Fruit fly (Drosophila melanogaster) whole organism, embryonic: Measurements from ENCODE around the gene CG7329.

Experiments used
- Atf3 ChIP-seq: fragments of 200-800 bp; sonication (Bioruptor generic); optimal IDR thresholded peaks from 3 replicates; lab custom pipeline; 2016; ENCODE audit warnings: missing biosample characterization, missing genetic modification characterization
- Bgb ChIP-seq: fragments of 200-800 bp; sonication (Bioruptor generic); IDR thresholded peaks from 2 replicates; pipeline ENCODE4 v1.3.6; 2022; ENCODE audit warnings: missing biosample characterization, missing genetic modification characterization; ENCODE audit not compliant: partially characterized antibody
- CG10654 ChIP-seq: fragments of 200-800 bp; sonication (Bioruptor generic); optimal IDR thresholded peaks from 2 replicates; lab custom pipeline; 2016; ENCODE audit warnings: missing biosample characterization, missing genetic modification characterization
- CG1233 ChIP-seq: fragments of 200-800 bp; sonication (Bioruptor generic); optimal IDR thresholded peaks from 4 replicates; lab custom pipeline; 2018; ENCODE audit warnings: missing biosample characterization, mild to moderate bottlenecking, missing genetic modification characterization
- CG13123 ChIP-seq: fragments of 200-800 bp; sonication (Bioruptor generic); optimal IDR thresholded peaks from 2 replicates; lab custom pipeline; 2016; ENCODE audit warnings: missing biosample characterization, missing genetic modification characterization
- CG13287 ChIP-seq: fragments of 200-800 bp; sonication (Bioruptor generic); IDR thresholded peaks from 2 replicates; pipeline ENCODE4 v1.3.6; 2022; ENCODE audit warnings: missing biosample characterization, missing genetic modification characterization; ENCODE audit not compliant: partially characterized antibody
- CG14860 ChIP-seq: fragments of 200-800 bp; sonication (Bioruptor generic); IDR thresholded peaks from 3 replicates; pipeline ENCODE4 v1.3.6; 2022; ENCODE audit warnings: missing biosample characterization, missing genetic modification characterization; ENCODE audit not compliant: partially characterized antibody
- CG15601 ChIP-seq: fragments of 200-800 bp; sonication (Bioruptor generic); optimal IDR thresholded peaks from 3 replicates; lab custom pipeline; 2019; ENCODE audit warnings: missing biosample characterization, mild to moderate bottlenecking, missing genetic modification characterization, moderate library complexity
- CG18619 ChIP-seq: fragments of 200-800 bp; sonication (Bioruptor generic); optimal IDR thresholded peaks from 3 replicates; lab custom pipeline; 2017; ENCODE audit warnings: missing biosample characterization, mild to moderate bottlenecking, missing genetic modification characterization
- CG2875 ChIP-seq: fragments of 200-800 bp; sonication (Bioruptor generic); optimal IDR thresholded peaks from 2 replicates; lab custom pipeline; 2017; ENCODE audit warnings: missing biosample characterization, mild to moderate bottlenecking, missing genetic modification characterization, missing genetic modification reagents
- CG4730 ChIP-seq: fragments of 200-800 bp; sonication (Bioruptor generic); IDR thresholded peaks from 2 replicates; pipeline ENCODE4 v1.3.6; 2022; ENCODE audit warnings: missing biosample characterization, missing genetic modification characterization
- CG6654 ChIP-seq: fragments of 200-800 bp; sonication (Bioruptor generic); optimal IDR thresholded peaks from 2 replicates; lab custom pipeline; 2017; ENCODE audit warnings: missing biosample characterization, mild to moderate bottlenecking, missing genetic modification characterization
- CG6765 ChIP-seq: fragments of 200-800 bp; sonication (Bioruptor generic); optimal IDR thresholded peaks from 3 replicates; lab custom pipeline; 2017; ENCODE audit warnings: missing biosample characterization, mild to moderate bottlenecking, missing genetic modification characterization
- CG7928 ChIP-seq: fragments of 200-800 bp; sonication (Bioruptor generic); optimal IDR thresholded peaks from 2 replicates; lab custom pipeline; 2017; ENCODE audit warnings: missing biosample characterization, mild to moderate bottlenecking, missing genetic modification characterization
- CG8089 ChIP-seq: fragments of 200-800 bp; sonication (Bioruptor generic); optimal IDR thresholded peaks from 3 replicates; lab custom pipeline; 2016; ENCODE audit warnings: missing biosample characterization, missing genetic modification characterization
- CkIIα-i1 ChIP-seq: fragments of 200-800 bp; sonication (Bioruptor generic); IDR thresholded peaks from 2 replicates; pipeline ENCODE4 v1.3.6; 2022; ENCODE audit warnings: missing biosample characterization, missing genetic modification characterization
- H2.0 ChIP-seq: fragments of 200-800 bp; sonication (Bioruptor generic); IDR thresholded peaks from 2 replicates; pipeline ENCODE4 v1.3.6; 2022; ENCODE audit warnings: missing biosample characterization, missing genetic modification characterization
- HLH4C ChIP-seq: fragments of 200-800 bp; sonication (Bioruptor generic); IDR thresholded peaks from 3 replicates; pipeline ENCODE4 v1.3.6; 2022; ENCODE audit warnings: missing biosample characterization, missing genetic modification characterization; ENCODE audit not compliant: partially characterized antibody
- HLHmδ ChIP-seq: fragments of 200-800 bp; sonication (Bioruptor generic); optimal IDR thresholded peaks from 2 replicates; lab custom pipeline; 2018; ENCODE audit warnings: missing biosample characterization, mild to moderate bottlenecking, missing genetic modification characterization, moderate library complexity
- Lhr ChIP-seq: fragments of 200-800 bp; sonication (Bioruptor generic); optimal IDR thresholded peaks from 3 replicates; lab custom pipeline; 2017; ENCODE audit warnings: mild to moderate bottlenecking, missing biosample characterization, missing genetic modification reagents, missing genetic modification characterization
- Lpt ChIP-seq: fragments of >200 bp; optimal IDR thresholded peaks from 2 replicates; lab custom pipeline; 2018; ENCODE audit warnings: missing biosample characterization, missing genetic modification characterization
- MESR4 ChIP-seq: fragments of 200-800 bp; sonication (Bioruptor generic); optimal IDR thresholded peaks from 2 replicates; lab custom pipeline; 2018; ENCODE audit warnings: missing biosample characterization, mild to moderate bottlenecking, missing genetic modification characterization, moderate library complexity
- MTF-1 ChIP-seq: fragments of 200-800 bp; sonication (Bioruptor generic); optimal IDR thresholded peaks from 2 replicates; lab custom pipeline; 2018; ENCODE audit warnings: missing biosample characterization, mild to moderate bottlenecking, missing genetic modification characterization, borderline replicate concordance
- Nf-YB ChIP-seq: fragments of 200-800 bp; sonication (Bioruptor generic); optimal IDR thresholded peaks from 3 replicates; lab custom pipeline; 2019; ENCODE audit warnings: missing biosample characterization, mild to moderate bottlenecking, missing genetic modification characterization, moderate library complexity
- Opbp ChIP-seq: fragments of 200-800 bp; sonication (Bioruptor generic); IDR thresholded peaks from 3 replicates; pipeline ENCODE4 v1.3.6; 2022; ENCODE audit warnings: missing biosample characterization, missing genetic modification characterization; ENCODE audit not compliant: partially characterized antibody
- Optix ChIP-seq: fragments of 200-800 bp; sonication (Bioruptor generic); IDR thresholded peaks from 3 replicates; pipeline ENCODE4 v1.3.6; 2022; ENCODE audit warnings: missing biosample characterization, missing genetic modification characterization
- Rx ChIP-seq: fragments of 200-800 bp; sonication (Bioruptor generic); IDR thresholded peaks from 2 replicates; pipeline ENCODE4 v1.3.6; 2022; ENCODE audit warnings: missing biosample characterization, missing genetic modification characterization
- Scr ChIP-seq: fragments of 200-800 bp; sonication (Bioruptor generic); IDR thresholded peaks from 2 replicates; pipeline ENCODE4 v1.3.6; 2022; ENCODE audit warnings: missing biosample characterization, missing genetic modification characterization; ENCODE audit not compliant: partially characterized antibody
- Six4 ChIP-seq: fragments of 200-800 bp; sonication (Bioruptor generic); optimal IDR thresholded peaks from 2 replicates; lab custom pipeline; 2016; ENCODE audit warnings: missing biosample characterization, missing genetic modification characterization
- bowl ChIP-seq: fragments of 200-800 bp; sonication (Bioruptor generic); IDR thresholded peaks from 2 replicates; pipeline ENCODE4 v1.3.6; 2022; ENCODE audit warnings: missing biosample characterization, missing genetic modification characterization
- cad ChIP-seq: fragments of >200 bp; optimal IDR thresholded peaks from 2 replicates; lab custom pipeline; 2017; ENCODE audit warnings: missing biosample characterization, missing genetic modification characterization
- cato ChIP-seq: fragments of 200-800 bp; sonication (Bioruptor generic); optimal IDR thresholded peaks from 2 replicates; lab custom pipeline; 2016; ENCODE audit warnings: missing biosample characterization, missing genetic modification characterization, borderline replicate concordance
- caup ChIP-seq: fragments of 200-800 bp; sonication (Bioruptor generic); optimal IDR thresholded peaks from 3 replicates; lab custom pipeline; 2017; ENCODE audit warnings: missing biosample characterization, mild to moderate bottlenecking, missing genetic modification characterization, moderate library complexity; ENCODE audit not compliant: severe bottlenecking
- cg ChIP-seq: fragments of 200-800 bp; sonication (Bioruptor generic); optimal IDR thresholded peaks from 3 replicates; lab custom pipeline; 2019; ENCODE audit warnings: missing biosample characterization, mild to moderate bottlenecking, missing genetic modification characterization, moderate library complexity
- chn ChIP-seq: fragments of 200-800 bp; sonication (Bioruptor generic); optimal IDR thresholded peaks from 2 replicates; lab custom pipeline; 2016; ENCODE audit warnings: missing biosample characterization, missing genetic modification characterization
- cwo ChIP-seq: fragments of 200-800 bp; sonication (Bioruptor generic); optimal IDR thresholded peaks from 3 replicates; lab custom pipeline; 2017; ENCODE audit warnings: missing biosample characterization, missing genetic modification characterization, mild to moderate bottlenecking, moderate library complexity, missing genetic modification reagents
- disco-r ChIP-seq: fragments of 200-800 bp; sonication (Bioruptor generic); optimal IDR thresholded peaks from 2 replicates; lab custom pipeline; 2016; ENCODE audit warnings: missing biosample characterization, missing genetic modification characterization
- en ChIP-seq: fragments of 200-800 bp; sonication (Bioruptor generic); optimal IDR thresholded peaks from 2 replicates; lab custom pipeline; 2016; ENCODE audit warnings: missing biosample characterization, missing genetic modification characterization
- gcm2 ChIP-seq: fragments of 200-800 bp; sonication (Bioruptor generic); optimal IDR thresholded peaks from 2 replicates; lab custom pipeline; 2016; ENCODE audit warnings: missing biosample characterization, missing genetic modification characterization
- lola ChIP-seq, 3 experiments: fragments of >200 bp in 2 of 3; fragments of 200-800 bp in 1 of 3; sonication (Bioruptor generic) in 1 of 3; optimal IDR thresholded peaks; 2 replicates each; lab custom pipeline; 2017 to 2019; ENCODE audit warnings: missing biosample characterization in 3 of 3, missing genetic modification characterization in 3 of 3, mild to moderate bottlenecking in 1 of 3, moderate library complexity in 1 of 3
- prd ChIP-seq, 3 experiments: fragments of >200 bp in 2 of 3; fragments of 200-800 bp in 1 of 3; sonication (Bioruptor generic) in 1 of 3; optimal IDR thresholded peaks in 2 of 3; IDR thresholded peaks in 1 of 3; 2 replicates in 2 of 3; 3 replicates in 1 of 3; pipeline versions ENCODE4 v1.3.6 to Lab custom; 2017 to 2022; ENCODE audit warnings: missing biosample characterization in 1 of 3, missing genetic modification characterization in 1 of 3
- row ChIP-seq: fragments of 200-800 bp; sonication (Bioruptor generic); IDR thresholded peaks from 3 replicates; pipeline ENCODE4 v1.3.6; 2022; ENCODE audit warnings: missing biosample characterization, missing genetic modification characterization
- sr ChIP-seq: fragments of 200-800 bp; sonication (Bioruptor generic); IDR thresholded peaks from 3 replicates; pipeline ENCODE4 v1.3.6; 2022; ENCODE audit warnings: missing biosample characterization, missing genetic modification characterization
- sug ChIP-seq: fragments of 200-800 bp; optimal IDR thresholded peaks from 2 replicates; lab custom pipeline; 2019; ENCODE audit warnings: missing biosample characterization, mild to moderate bottlenecking, missing genetic modification characterization, moderate library complexity
- tin ChIP-seq: fragments of 200-800 bp; sonication (Bioruptor generic); optimal IDR thresholded peaks from 3 replicates; lab custom pipeline; 2016; ENCODE audit warnings: missing biosample characterization, missing genetic modification characterization
- tio ChIP-seq: fragments of 200-800 bp; sonication (Bioruptor generic); optimal IDR thresholded peaks from 2 replicates; lab custom pipeline; 2017; ENCODE audit warnings: missing biosample characterization, missing genetic modification characterization, inconsistent platforms
- tna ChIP-seq: fragments of 200-800 bp; sonication (Bioruptor generic); IDR thresholded peaks from 2 replicates; pipeline ENCODE4 v1.3.6; 2022; ENCODE audit warnings: missing biosample characterization, missing genetic modification characterization; ENCODE audit not compliant: partially characterized antibody
- vvl ChIP-seq: fragments of 200-800 bp; sonication (Bioruptor generic); IDR thresholded peaks from 2 replicates; pipeline ENCODE4 v1.3.6; 2022; ENCODE audit warnings: missing biosample characterization, missing genetic modification characterization

CG7329 gene

dm6 chr2L:10676933-10677714, 38.9 kb upstream of the CG7329 start, which contains the start of gene CG17104 (continued):
- TF ChIP-seq CG1233 (no peak), cato (GFP tag; lab: Kevin White, UChicago) (no peak), Optix (no peak), Opbp (no peak), CkIIα-i1 (GFP tag; lab: Robert Waterston, UW) (no peak), tio (GFP tag; lab: Kevin White, UChicago) (no peak), CG15601 (tag; lab: Kevin White, UChicago) (no peak), CG18619 (GFP tag; lab: Kevin White, UChicago) (no peak), CG4730 (GFP tag; lab: Robert Waterston, UW) (no peak), CG13123 (GFP tag; lab: Kevin White, UChicago) (no peak), gcm2 (no peak), bowl (GFP tag; lab: Robert Waterston, UW) (no peak), HLH4C (no peak), vvl (no peak), CG6765 (no peak), CG8089 (GFP tag; lab: Kevin White, UChicago) (no peak), row (peak; percentile 49), CG2875 (GFP tag; lab: Kevin White, UChicago) (no peak), disco-r (GFP tag; lab: Kevin White, UChicago) (no peak), cad (GFP tag; lab: Kevin White, UChicago) (no peak), tna (GFP tag; lab: Robert Waterston, UW) (no peak), caup (no peak), Lhr (no peak), lola (GFP tag; optimal IDR thresholded peaks at IDR 0.05; lab: Kevin White, UChicago) (no peak), cwo (GFP tag; lab: Kevin White, UChicago) (peak; percentile 7), cg (GFP tag; lab: Kevin White, UChicago) (no peak), sug (tag; lab: Kevin White, UChicago) (no peak), tin (no peak), HLHmδ (no peak), Scr (GFP tag; lab: Robert Waterston, UW) (no peak), en (GFP tag; lab: Kevin White, UChicago) (no peak), Atf3 (GFP tag; lab: Kevin White, UChicago) (no peak), CG13287 (no peak), Nf-YB (GFP tag; lab: Kevin White, UChicago) (no peak), H2.0 (GFP tag; lab: Robert Waterston, UW) (0 out of 2 replicates have a peak, but pooled peaks have one; percentile 14), Bgb (no peak), prd (optimal IDR thresholded peaks at IDR 0.05; lab: Kevin White, UChicago) (no peak), prd (GFP tag; IDR thresholded peaks at IDR 0.05; lab: Robert Waterston, UW) (peak; percentile 23; the same call in 1 of the 3 replicates), chn (GFP tag; lab: Kevin White, UChicago) (no peak), CG7928 (GFP tag; lab: Kevin White, UChicago) (no peak), Lpt (GFP tag; lab: Kevin White, UChicago) (no peak), CG6654 (GFP tag; lab: Kevin White, UChicago) (no peak), Six4 (GFP tag; lab: Kevin White, UChicago) (no peak), CG10654 (GFP tag; lab: Kevin White, UChicago) (no peak), MTF-1 (GFP tag; lab: Kevin White, UChicago) (no peak), sr (GFP tag; lab: Robert Waterston, UW) (no peak), MESR4 (GFP tag; lab: Kevin White, UChicago) (no peak), Rx (GFP tag; lab: Robert Waterston, UW) (no peak), CG14860 (GFP tag; lab: Robert Waterston, UW) (no peak)
